Fruit fly (Drosophila melanogaster) whole organism, embryonic: ENCODE results near the gene CG17377.
A peak's percentile ranks its signal among the peaks of the same experiment; 100 is the strongest.

ENCODE experiments used
- B-H2 ChIP-seq: fragments of 200-800 bp; sonication (Bioruptor generic); optimal IDR thresholded peaks from 2 replicates; lab custom pipeline; 2018; ENCODE audit warnings: missing biosample characterization, mild to moderate bottlenecking, missing genetic modification characterization
- BtbVII ChIP-seq: fragments of 200-800 bp; sonication (Bioruptor generic); optimal IDR thresholded peaks from 3 replicates; lab custom pipeline; 2017; ENCODE audit warnings: missing biosample characterization, mild to moderate bottlenecking, missing genetic modification characterization
- CG11247 ChIP-seq: fragments of 200-800 bp; sonication (Bioruptor generic); IDR thresholded peaks from 2 replicates; pipeline ENCODE4 v1.3.6; 2022; ENCODE audit warnings: missing biosample characterization, missing genetic modification characterization
- CG1233 ChIP-seq: fragments of 200-800 bp; sonication (Bioruptor generic); optimal IDR thresholded peaks from 4 replicates; lab custom pipeline; 2018; ENCODE audit warnings: missing biosample characterization, mild to moderate bottlenecking, missing genetic modification characterization
- CG12391 ChIP-seq: fragments of 200-800 bp; sonication (Bioruptor generic); optimal IDR thresholded peaks from 3 replicates; lab custom pipeline; 2018; ENCODE audit warnings: missing biosample characterization, mild to moderate bottlenecking, missing genetic modification characterization, moderate library complexity
- CG12744 ChIP-seq: fragments of 200-800 bp; sonication (Bioruptor generic); optimal IDR thresholded peaks from 2 replicates; lab custom pipeline; 2016; ENCODE audit warnings: missing biosample characterization, missing genetic modification characterization
- CG1647 ChIP-seq: fragments of 200-800 bp; sonication (Bioruptor generic); optimal IDR thresholded peaks from 3 replicates; lab custom pipeline; 2016; ENCODE audit warnings: missing biosample characterization, missing genetic modification characterization
- CG18262 ChIP-seq: fragments of 200-800 bp; optimal IDR thresholded peaks from 3 replicates; lab custom pipeline; 2019; ENCODE audit warnings: missing biosample characterization, mild to moderate bottlenecking, missing genetic modification characterization, moderate library complexity
- CG18476 ChIP-seq: fragments of 200-800 bp; sonication (Bioruptor generic); optimal IDR thresholded peaks from 2 replicates; lab custom pipeline; 2016; ENCODE audit warnings: missing biosample characterization, mild to moderate bottlenecking, missing genetic modification characterization
- CG2202 ChIP-seq: fragments of 200-800 bp; sonication (Bioruptor generic); optimal IDR thresholded peaks from 2 replicates; lab custom pipeline; 2018; ENCODE audit warnings: missing biosample characterization, mild to moderate bottlenecking, missing genetic modification characterization
- CG30020 ChIP-seq: fragments of 200-800 bp; optimal IDR thresholded peaks from 2 replicates; lab custom pipeline; 2019; ENCODE audit warnings: missing biosample characterization, mild to moderate bottlenecking, missing genetic modification characterization, moderate library complexity
- CG31224 ChIP-seq: fragments of 200-800 bp; sonication (Bioruptor generic); IDR thresholded peaks from 2 replicates; pipeline ENCODE4 v1.3.6; 2022; ENCODE audit warnings: missing biosample characterization, missing genetic modification characterization
- CG33213 ChIP-seq: fragments of 200-800 bp; sonication (Bioruptor generic); optimal IDR thresholded peaks from 3 replicates; lab custom pipeline; 2016; ENCODE audit warnings: missing biosample characterization, missing genetic modification characterization
- CG3726 ChIP-seq: fragments of 200-800 bp; sonication (Bioruptor generic); IDR thresholded peaks from 3 replicates; pipeline ENCODE4, ENCODE4 v1.3.6; 2022; ENCODE audit warnings: missing biosample characterization, missing genetic modification characterization
- CG3847 ChIP-seq: fragments of 200-800 bp; sonication (Bioruptor generic); IDR thresholded peaks from 2 replicates; pipeline ENCODE4 v1.3.6; 2022; ENCODE audit warnings: missing biosample characterization, missing genetic modification characterization
- CG43689 ChIP-seq: fragments of 200-800 bp; sonication (Bioruptor generic); IDR thresholded peaks from 2 replicates; pipeline ENCODE4 v1.3.6; 2022; ENCODE audit warnings: missing biosample characterization, missing genetic modification characterization
- CG6689 ChIP-seq: fragments of 200-800 bp; sonication (Bioruptor generic); IDR thresholded peaks from 2 replicates; pipeline ENCODE4 v1.3.6; 2022; ENCODE audit warnings: missing biosample characterization, missing genetic modification characterization
- CG8281 ChIP-seq: fragments of 200-800 bp; sonication (Bioruptor generic); optimal IDR thresholded peaks from 2 replicates; lab custom pipeline; 2018; ENCODE audit warnings: missing biosample characterization, mild to moderate bottlenecking, missing genetic modification characterization, moderate library complexity
- CG8388 ChIP-seq: fragments of 200-800 bp; sonication (Bioruptor generic); optimal IDR thresholded peaks from 2 replicates; lab custom pipeline; 2019; ENCODE audit warnings: missing biosample characterization, mild to moderate bottlenecking, missing genetic modification characterization, moderate library complexity
- CHES-1-like ChIP-seq: fragments of 200-800 bp; sonication (Bioruptor generic); optimal IDR thresholded peaks from 2 replicates; lab custom pipeline; 2016; ENCODE audit warnings: missing biosample characterization, missing genetic modification characterization
- Chrac-16 ChIP-seq: fragments of 200-800 bp; sonication (Bioruptor generic); optimal IDR thresholded peaks from 3 replicates; lab custom pipeline; 2016; ENCODE audit warnings: missing biosample characterization, missing genetic modification characterization
- Deaf1 ChIP-seq: fragments of 200-800 bp; optimal IDR thresholded peaks from 3 replicates; lab custom pipeline; 2019; ENCODE audit warnings: missing biosample characterization, mild to moderate bottlenecking, missing genetic modification characterization, moderate library complexity
- Doc2 ChIP-seq: fragments of 200-800 bp; sonication (Bioruptor generic); IDR thresholded peaks from 2 replicates; pipeline ENCODE4 v1.3.6; 2022; ENCODE audit warnings: missing biosample characterization, missing genetic modification characterization
- Ets65A ChIP-seq: fragments of 200-800 bp; sonication (Bioruptor generic); peaks from one replicate; lab custom pipeline; 2016; ENCODE audit warnings: missing biosample characterization, missing genetic modification characterization
- Hr39 ChIP-seq: fragments of >200 bp; optimal IDR thresholded peaks from 2 replicates; lab custom pipeline; 2017
- Meics ChIP-seq: fragments of 200-800 bp; sonication (Bioruptor generic); optimal IDR thresholded peaks from 2 replicates; lab custom pipeline; 2017; ENCODE audit warnings: missing biosample characterization, mild to moderate bottlenecking, missing genetic modification characterization
- Optix ChIP-seq: fragments of 200-800 bp; sonication (Bioruptor generic); IDR thresholded peaks from 3 replicates; pipeline ENCODE4 v1.3.6; 2022; ENCODE audit warnings: missing biosample characterization, missing genetic modification characterization
- Scr ChIP-seq: fragments of 200-800 bp; sonication (Bioruptor generic); IDR thresholded peaks from 2 replicates; pipeline ENCODE4 v1.3.6; 2022; ENCODE audit warnings: missing biosample characterization, missing genetic modification characterization; ENCODE audit not compliant: partially characterized antibody
- Spps ChIP-seq: fragments of 200-800 bp; sonication (Bioruptor generic); optimal IDR thresholded peaks from 2 replicates; lab custom pipeline; 2018; ENCODE audit warnings: missing biosample characterization, mild to moderate bottlenecking, missing genetic modification characterization
- Taf1 ChIP-seq: fragments of 200-800 bp; sonication (Bioruptor generic); IDR thresholded peaks from 2 replicates; pipeline ENCODE4 v1.3.6; 2022; ENCODE audit warnings: missing biosample characterization, missing genetic modification characterization
- ato ChIP-seq: fragments of 200-800 bp; sonication (Bioruptor generic); IDR thresholded peaks from 2 replicates; pipeline ENCODE4 v1.3.6; 2022; ENCODE audit warnings: missing biosample characterization, missing genetic modification characterization; ENCODE audit not compliant: partially characterized antibody
- bigmax ChIP-seq: fragments of 200-800 bp; sonication (Bioruptor generic); optimal IDR thresholded peaks from 2 replicates; lab custom pipeline; 2018; ENCODE audit warnings: missing biosample characterization, mild to moderate bottlenecking, missing genetic modification characterization
- cato ChIP-seq: fragments of 200-800 bp; sonication (Bioruptor generic); optimal IDR thresholded peaks from 2 replicates; lab custom pipeline; 2016; ENCODE audit warnings: missing biosample characterization, missing genetic modification characterization, borderline replicate concordance
- dm ChIP-seq: fragments of 200-800 bp; sonication (Bioruptor generic); optimal IDR thresholded peaks from 3 replicates; lab custom pipeline; 2016; ENCODE audit warnings: missing biosample characterization, missing genetic modification characterization
- emc ChIP-seq: fragments of 200-800 bp; sonication (Bioruptor generic); optimal IDR thresholded peaks from 2 replicates; lab custom pipeline; 2016; ENCODE audit warnings: missing biosample characterization, missing genetic modification characterization
- fd64A ChIP-seq: fragments of 200-800 bp; sonication (Bioruptor generic); optimal IDR thresholded peaks from 3 replicates; lab custom pipeline; 2018; ENCODE audit warnings: missing biosample characterization, mild to moderate bottlenecking, missing genetic modification characterization
- hkb ChIP-seq, 2 experiments: fragments of 200-800 bp in 1 of 2; fragments of >200 bp in 1 of 2; sonication (Bioruptor generic) in 1 of 2; IDR thresholded peaks in 1 of 2; optimal IDR thresholded peaks in 1 of 2; 2 replicates each; pipeline versions ENCODE4 v1.3.6 to Lab custom; 2017 to 2022; ENCODE audit warnings: missing biosample characterization in 1 of 2, missing genetic modification characterization in 1 of 2
- lab ChIP-seq: fragments of 200-800 bp; sonication (Bioruptor generic); optimal IDR thresholded peaks from 3 replicates; lab custom pipeline; 2017; ENCODE audit warnings: missing biosample characterization, missing genetic modification characterization, mild to moderate bottlenecking, moderate library complexity, missing genetic modification reagents
- nerfin-1 ChIP-seq: fragments of 200-800 bp; sonication (Bioruptor generic); optimal IDR thresholded peaks from 3 replicates; lab custom pipeline; 2019; ENCODE audit warnings: missing biosample characterization, mild to moderate bottlenecking, missing genetic modification characterization, moderate library complexity
- nom ChIP-seq: fragments of 200-800 bp; sonication (Bioruptor generic); optimal IDR thresholded peaks from 2 replicates; lab custom pipeline; 2017; ENCODE audit warnings: missing biosample characterization, missing genetic modification characterization, mild to moderate bottlenecking, moderate library complexity, missing genetic modification reagents
- onecut ChIP-seq: fragments of 200-800 bp; sonication (Bioruptor generic); IDR thresholded peaks from 2 replicates; pipeline ENCODE4 v1.3.6; 2022; ENCODE audit warnings: missing biosample characterization, missing genetic modification characterization
- ranshi ChIP-seq: fragments of 200-800 bp; sonication (Bioruptor generic); IDR thresholded peaks from 2 replicates; pipeline ENCODE4 v1.3.6; 2022; ENCODE audit warnings: missing biosample characterization, missing genetic modification characterization
- rib ChIP-seq: fragments of 200-800 bp; sonication (Bioruptor generic); IDR thresholded peaks from 2 replicates; pipeline ENCODE4 v1.3.6; 2022; ENCODE audit warnings: missing biosample characterization, missing genetic modification characterization
- sim ChIP-seq: fragments of 200-800 bp; sonication (Bioruptor generic); IDR thresholded peaks from 2 replicates; pipeline ENCODE4 v1.3.6; 2022; ENCODE audit warnings: missing biosample characterization, missing genetic modification characterization
- so ChIP-seq: fragments of 200-800 bp; sonication (Bioruptor generic); IDR thresholded peaks from 3 replicates; pipeline ENCODE4 v1.3.6; 2022; ENCODE audit warnings: missing biosample characterization, missing genetic modification characterization
- sob ChIP-seq: fragments of 200-800 bp; sonication (Bioruptor generic); IDR thresholded peaks from 2 replicates; pipeline ENCODE4 v1.3.6; 2022; ENCODE audit warnings: missing biosample characterization, missing genetic modification characterization
- tgo ChIP-seq: fragments of 200-800 bp; sonication (Bioruptor generic); IDR thresholded peaks from 3 replicates; pipeline ENCODE4 v1.3.6; 2022; ENCODE audit warnings: missing biosample characterization, missing genetic modification characterization
- tll ChIP-seq, 2 experiments: fragments of 200-800 bp in 1 of 2; fragments of >200 bp in 1 of 2; sonication (Bioruptor generic) in 1 of 2; optimal IDR thresholded peaks; 2 replicates each; lab custom pipeline; 2017 to 2019; ENCODE audit warnings: missing biosample characterization in 2 of 2, missing genetic modification characterization in 2 of 2, mild to moderate bottlenecking in 1 of 2, moderate library complexity in 1 of 2
- tna ChIP-seq: fragments of 200-800 bp; sonication (Bioruptor generic); IDR thresholded peaks from 2 replicates; pipeline ENCODE4 v1.3.6; 2022; ENCODE audit warnings: missing biosample characterization, missing genetic modification characterization; ENCODE audit not compliant: partially characterized antibody
- twi ChIP-seq: fragments of 200-800 bp; optimal IDR thresholded peaks from 2 replicates; lab custom pipeline; 2019; ENCODE audit warnings: missing biosample characterization, mild to moderate bottlenecking, missing genetic modification characterization, moderate library complexity
- wdn ChIP-seq: fragments of 200-800 bp; sonication (Bioruptor generic); IDR thresholded peaks from 2 replicates; pipeline ENCODE4 v1.3.6; 2022; ENCODE audit warnings: missing biosample characterization, missing genetic modification characterization

The CG17377 gene

dm6 chr2L:6787973-6788368, 14.7 kb downstream of the CG17377 start (continued):
- TF ChIP-seq CG3847 (GFP tag; lab: Robert Waterston, UW) = 0 out of 2 replicates have a peak, but pooled peaks have one; percentile 5
- TF ChIP-seq CG30020 (tag; lab: Kevin White, UChicago) = no peak
- peak; percentile 35 for TF ChIP-seq Meics (GFP tag; lab: Kevin White, UChicago)
- no peak for TF ChIP-seq CG43689
- no peak for TF ChIP-seq sob (GFP tag; lab: Robert Waterston, UW)
- TF ChIP-seq ato = no peak
- no peak for TF ChIP-seq CG8281
- TF ChIP-seq dm (GFP tag; lab: Kevin White, UChicago) = peak; percentile 13
- peak; percentile 37; the same call in 1 of the 2 replicates for TF ChIP-seq Taf1 (GFP tag; lab: Robert Waterston, UW)
- no peak for TF ChIP-seq CHES-1-like
- TF ChIP-seq CG1647 (GFP tag; lab: Kevin White, UChicago) = peak; percentile 38
- TF ChIP-seq CG18262 (tag; lab: Kevin White, UChicago) = peak; percentile 69
- TF ChIP-seq Optix (GFP tag; lab: Robert Waterston, UW) = no peak
- TF ChIP-seq nom = no peak
- TF ChIP-seq cato (GFP tag; lab: Kevin White, UChicago) = peak; percentile 2
- TF ChIP-seq hkb (optimal IDR thresholded peaks at IDR 0.05; lab: Kevin White, UChicago) = no peak
- peak; percentile 48; the same call in 1 of the 2 replicates for TF ChIP-seq hkb (GFP tag; IDR thresholded peaks at IDR 0.05; lab: Robert Waterston, UW)
- no peak for TF ChIP-seq nerfin-1 (tag; lab: Kevin White, UChicago)
- peak; percentile 25 for TF ChIP-seq twi
- no peak for TF ChIP-seq CG31224
- peak; percentile 64; the same call in 1 of the 2 replicates for TF ChIP-seq CG6689
- no peak for TF ChIP-seq CG33213 (GFP tag; lab: Kevin White, UChicago)
- TF ChIP-seq CG8388 = peak; percentile 74
- peak; percentile 44 for TF ChIP-seq CG12391 (tag; lab: Kevin White, UChicago)
- TF ChIP-seq ranshi (GFP tag; lab: Robert Waterston, UW) = peak; percentile 49; the same call in 1 of the 2 replicates
- TF ChIP-seq lab (GFP tag; lab: Kevin White, UChicago) = no peak
- no peak for TF ChIP-seq Hr39 (lab: Kevin White, UChicago)
- no peak for TF ChIP-seq wdn (GFP tag; lab: Robert Waterston, UW)
- TF ChIP-seq Doc2 (GFP tag; lab: Robert Waterston, UW) = no peak
- TF ChIP-seq tna = no peak
- peak; percentile 28 for TF ChIP-seq CG12744 (GFP tag; lab: Kevin White, UChicago)
- TF ChIP-seq fd64A (GFP tag; lab: Kevin White, UChicago) = no peak
- no peak for TF ChIP-seq rib (GFP tag; lab: Robert Waterston, UW)
- TF ChIP-seq onecut (GFP tag; lab: Robert Waterston, UW) = no peak
- no peak for TF ChIP-seq BtbVII (GFP tag; lab: Kevin White, UChicago)
- TF ChIP-seq CG2202 (tag; lab: Kevin White, UChicago) = peak; percentile 59
- TF ChIP-seq tll (GFP tag; optimal IDR thresholded peaks at IDR 0.05; lab: Kevin White, UChicago) = no peak
- TF ChIP-seq CG1233 = peak; percentile 23
- TF ChIP-seq emc = no peak
- TF ChIP-seq CG3726 (GFP tag; lab: Robert Waterston, UW) = no peak
- peak; percentile 55 for TF ChIP-seq Spps (tag; lab: Kevin White, UChicago)
- no peak for TF ChIP-seq B-H2
- no peak for TF ChIP-seq bigmax
- TF ChIP-seq CG18476 (GFP tag; lab: Kevin White, UChicago) = peak; percentile 23
- TF ChIP-seq Deaf1 (tag; lab: Kevin White, UChicago) = peak; percentile 71
- peak; percentile 91 for TF ChIP-seq Ets65A
- TF ChIP-seq Chrac-16 (GFP tag; lab: Kevin White, UChicago) = peak; percentile 23
- no peak for TF ChIP-seq tgo (GFP tag; lab: Robert Waterston, UW)
- TF ChIP-seq CG11247 (GFP tag; lab: Robert Waterston, UW) = no peak; the same call in 1 of the 2 replicates
- peak; percentile 11; the same call in 1 of the 2 replicates for TF ChIP-seq sim (GFP tag; lab: Robert Waterston, UW)
- no peak for TF ChIP-seq so (GFP tag; lab: Robert Waterston, UW)
- no peak for TF ChIP-seq Scr (GFP tag; lab: Robert Waterston, UW)
